Worm (Caenorhabditis elegans) whole organism, midembryonic: Measurements from ENCODE around the gene srlf-36.

Source experiments
- T22C8.4 ChIP-seq: fragments of 200-800 bp; sonication (Bioruptor generic); IDR thresholded peaks from 2 replicates; pipeline ENCODE4 v1.3.6; 2022; ENCODE audit warnings: missing genetic modification characterization, missing compliant biosample characterization
- cog-1 ChIP-seq: sonication (generic microtip); optimal IDR thresholded peaks from 2 replicates; lab custom pipeline; 2016; ENCODE audit warnings: missing genetic modification characterization, missing compliant biosample characterization
- flt-1 ChIP-seq: fragments of 200-800 bp; sonication (Bioruptor generic); IDR thresholded peaks from 2 replicates; pipeline ENCODE4 v1.3.6; 2022; ENCODE audit warnings: missing genetic modification characterization, missing compliant biosample characterization
- klf-2 ChIP-seq: fragments of 200-800 bp; sonication (Bioruptor generic); conservative IDR thresholded peaks from 2 replicates; pipeline ENCODE4 v1.3.6; 2022; ENCODE audit warnings: missing genetic modification reagents, missing genetic modification characterization, missing compliant biosample characterization
- med-1 ChIP-seq: sonication (generic microtip); optimal IDR thresholded peaks from 2 replicates; lab custom pipeline; 2017; ENCODE audit warnings: missing genetic modification characterization, mild to moderate bottlenecking, missing compliant biosample characterization, antibody characterized with exemption, missing genetic modification reagents; ENCODE audit not compliant: insufficient read depth
- ref-1 ChIP-seq: fragments of 200-800 bp; sonication (Bioruptor generic); conservative IDR thresholded peaks from 2 replicates; pipeline ENCODE4 v1.3.6; 2022; ENCODE audit warnings: missing genetic modification reagents, missing genetic modification characterization, missing compliant biosample characterization
- tab-1 ChIP-seq: fragments of 200-800 bp; sonication (Bioruptor generic); IDR thresholded peaks from 2 replicates; pipeline ENCODE4 v1.3.6; 2022; ENCODE audit warnings: missing genetic modification characterization, missing compliant biosample characterization
- ztf-23 ChIP-seq: fragments of 200-800 bp; sonication (Bioruptor generic); IDR thresholded peaks from 2 replicates; pipeline ENCODE4 v1.3.6; 2022; ENCODE audit warnings: missing genetic modification reagents, missing genetic modification characterization, missing compliant biosample characterization
- ztf-29 ChIP-seq: fragments of 200-800 bp; sonication (Bioruptor generic); IDR thresholded peaks from 2 replicates; pipeline ENCODE4 v1.3.6; 2022; ENCODE audit warnings: missing genetic modification reagents, missing genetic modification characterization, missing compliant biosample characterization

srlf-36 gene

DNA sequence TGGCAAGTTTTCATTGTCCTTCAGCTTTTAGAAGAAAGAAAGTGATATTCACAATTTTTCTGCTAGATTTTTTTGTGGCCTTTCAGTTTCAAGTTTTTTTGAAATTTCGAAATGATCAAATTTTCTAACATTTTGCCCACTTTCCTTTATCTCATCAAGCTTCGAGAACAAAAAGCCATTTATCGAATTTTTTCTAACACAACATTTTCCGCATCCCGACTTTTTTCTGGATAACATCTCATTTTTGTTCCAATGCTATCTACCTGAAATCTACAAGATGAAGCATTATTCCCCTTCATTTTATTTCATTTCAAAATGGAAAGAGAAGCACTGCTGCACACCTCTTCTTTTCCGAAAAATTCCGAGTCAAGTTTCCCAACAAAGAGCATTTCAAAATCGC is 16.6 kb downstream of the srlf-36 start, which contains the start of gene ZK488.5:
TSS of gene ZK488.5 (plus strand) at position 301 of the 400 bp plus-strand sequence.
- TF ChIP-seq T22C8.4 (GFP tag; lab: Robert Waterston, UW) (no peak), klf-2 (no peak), ztf-23 (GFP tag; lab: Robert Waterston, UW) (no peak), flt-1 (GFP tag; lab: Robert Waterston, UW) (no peak), ztf-29 (no peak), cog-1 (tag; lab: Kevin White, UChicago) (no peak), tab-1 (GFP tag; lab: Robert Waterston, UW) (no peak), ref-1 (no peak), med-1 (GFP tag; lab: Kevin White, UChicago) (no peak)

ce11 chrV:590182-590581 is 19.4 kb downstream of the srlf-36 start, which contains the start of gene ZK488.6:
ZK488.6 (plus strand) TSS chrV:590482.
- TF ChIP-seq ztf-29, result no peak
- no peak for TF ChIP-seq klf-2
- no peak for TF ChIP-seq cog-1 (tag; lab: Kevin White, UChicago)
- TF ChIP-seq ztf-23 (GFP tag; lab: Robert Waterston, UW), result no peak
- TF ChIP-seq ref-1, result no peak
- TF ChIP-seq flt-1 (GFP tag; lab: Robert Waterston, UW), result no peak
- TF ChIP-seq tab-1 (GFP tag; lab: Robert Waterston, UW), result no peak
- TF ChIP-seq T22C8.4 (GFP tag; lab: Robert Waterston, UW), result no peak
- no peak for TF ChIP-seq med-1 (GFP tag; lab: Kevin White, UChicago)

DNA sequence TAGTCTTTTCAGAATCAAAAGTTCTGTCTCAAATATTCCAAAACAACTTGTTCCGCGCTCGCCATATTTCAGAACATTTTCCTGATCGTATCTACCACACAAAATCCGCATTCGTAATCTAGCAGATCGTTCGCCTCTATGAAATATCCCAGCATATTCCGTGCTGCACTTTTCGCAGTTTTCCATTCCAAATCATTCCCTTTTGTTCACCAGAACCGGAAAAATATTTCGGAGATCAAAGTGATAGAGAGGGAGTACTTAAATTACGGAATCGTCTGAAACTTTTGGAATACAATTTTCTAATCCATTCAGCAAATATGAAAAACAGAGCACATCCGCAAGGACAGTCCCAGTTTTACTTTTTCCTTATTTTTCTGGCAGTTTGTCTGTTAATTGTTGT is 21.8 kb downstream of the srlf-36 start, which contains the start of gene K06H6.1:
TSS of gene K06H6.1 (plus strand) at position 301 of the 400 bp plus-strand sequence.
- TF ChIP-seq ztf-23 (GFP tag; lab: Robert Waterston, UW) (no peak), med-1 (GFP tag; lab: Kevin White, UChicago) (no peak)

- no peak for TF ChIP-seq T22C8.4 (GFP tag; lab: Robert Waterston, UW)
- TF ChIP-seq flt-1 (GFP tag; lab: Robert Waterston, UW), result no peak
- TF ChIP-seq ztf-23 (GFP tag; lab: Robert Waterston, UW), result no peak
- no peak for TF ChIP-seq ztf-29
- no peak for TF ChIP-seq tab-1 (GFP tag; lab: Robert Waterston, UW)
- no peak for TF ChIP-seq ref-1
- TF ChIP-seq med-1 (GFP tag; lab: Kevin White, UChicago), result no peak
- no peak for TF ChIP-seq cog-1 (tag; lab: Kevin White, UChicago)
- TF ChIP-seq klf-2, result no peak
Observed at ce11 chrV:585472-585871, 24.1 kb downstream of the srlf-36 start, which contains the start of gene K06H6.2. K06H6.2 (plus strand) TSS chrV:585772.

DNA sequence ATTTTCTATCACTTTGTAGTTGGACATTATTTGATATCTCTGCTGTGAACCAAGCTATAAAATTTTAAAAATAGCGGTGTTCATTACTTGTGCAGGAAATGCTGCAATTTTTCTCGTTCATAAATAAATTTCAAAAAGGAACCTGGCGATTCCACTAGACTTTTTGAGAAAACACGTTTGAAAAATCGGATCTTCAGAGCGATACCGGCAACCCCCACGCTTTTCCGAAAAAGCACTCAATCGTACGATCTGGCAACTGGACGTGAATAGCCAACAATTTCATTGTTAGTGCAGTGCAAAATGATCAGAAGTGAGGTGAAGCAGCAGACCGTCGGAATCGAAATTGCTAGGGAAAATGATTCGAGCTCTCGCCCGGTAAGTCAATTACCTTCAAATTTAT is 28.0 kb downstream of the srlf-36 start, which contains the start of gene nstp-7:
TSS of gene nstp-7 (plus strand) at position 301 of the 400 bp plus-strand sequence.
- no peak for TF ChIP-seq klf-2

DNA sequence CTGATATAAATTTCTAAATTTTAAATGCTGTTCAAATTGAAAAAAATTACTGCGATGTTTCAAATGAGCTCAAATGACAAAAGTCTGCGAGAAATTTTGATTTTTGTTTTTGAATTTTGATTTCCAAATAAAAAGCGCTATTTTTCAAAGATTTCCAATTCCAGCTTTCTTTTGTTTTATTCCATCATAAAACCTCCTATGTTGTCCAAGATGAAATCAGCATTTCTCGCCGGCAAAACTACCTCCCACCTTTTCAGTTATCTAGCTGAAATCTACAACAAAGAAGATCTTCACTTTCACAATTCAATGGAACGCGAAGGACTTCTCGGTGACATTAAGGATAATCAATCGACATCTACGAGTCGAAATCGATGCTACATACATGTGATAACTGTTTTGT is 30.6 kb downstream of the srlf-36 start, which contains the start of gene K06H6.4:
TSS of gene K06H6.4 (plus strand) at position 301 of the 400 bp plus-strand sequence.
- TF ChIP-seq tab-1 (GFP tag; lab: Robert Waterston, UW), result no peak

DNA sequence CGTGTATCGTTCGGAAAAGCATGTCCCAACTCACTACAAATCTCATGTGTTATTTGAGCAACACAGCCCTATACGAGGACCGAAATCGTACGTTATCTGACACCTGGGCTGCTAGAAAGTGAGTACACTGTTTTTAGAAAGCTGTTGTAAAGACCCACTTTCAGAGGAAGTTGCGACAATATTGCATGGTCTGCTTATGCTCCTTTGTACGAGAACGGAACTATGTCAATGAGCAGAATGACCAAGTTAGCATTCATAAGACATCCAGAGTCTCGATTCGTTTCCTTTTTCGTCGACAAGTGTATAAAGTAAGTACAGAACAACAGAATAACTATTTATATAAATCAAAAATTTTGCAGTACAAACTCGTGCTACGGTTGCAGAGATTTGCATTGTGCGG is 32.7 kb downstream of the srlf-36 start:
- no peak for TF ChIP-seq tab-1 (GFP tag; lab: Robert Waterston, UW)
- TF ChIP-seq flt-1 (GFP tag; lab: Robert Waterston, UW), result no peak
- no peak for TF ChIP-seq T22C8.4 (GFP tag; lab: Robert Waterston, UW)
- no peak for TF ChIP-seq ref-1
- no peak for TF ChIP-seq klf-2

ce11 chrV:576070-576469 is 33.5 kb downstream of the srlf-36 start, which contains the start of gene K06H6.5:
K06H6.5 (plus strand) TSS chrV:576370.
- TF ChIP-seq med-1 (GFP tag; lab: Kevin White, UChicago) (no peak), ztf-29 (no peak), ref-1 (no peak), klf-2 (no peak), T22C8.4 (GFP tag; lab: Robert Waterston, UW) (no peak), ztf-23 (GFP tag; lab: Robert Waterston, UW) (no peak), tab-1 (GFP tag; lab: Robert Waterston, UW) (no peak), flt-1 (GFP tag; lab: Robert Waterston, UW) (no peak), cog-1 (tag; lab: Kevin White, UChicago) (no peak)

DNA sequence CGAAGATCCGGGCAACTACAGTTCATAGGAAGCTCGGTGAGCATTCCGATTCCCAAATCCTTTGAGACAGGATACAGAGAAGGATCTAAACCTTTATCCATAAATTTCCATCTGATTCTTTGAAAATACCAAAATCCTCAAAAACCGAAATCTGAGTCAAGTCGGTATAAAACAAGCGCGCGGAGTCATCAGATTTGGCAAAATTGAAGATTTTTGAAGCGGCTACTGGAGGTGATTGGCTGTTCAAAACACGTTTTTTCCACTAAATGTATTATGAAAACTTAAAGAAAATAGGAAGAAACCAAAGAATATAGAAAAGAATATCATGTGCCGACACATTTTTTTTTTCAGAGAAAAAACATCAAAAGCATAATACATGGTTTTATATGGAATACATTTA is 34.9 kb downstream of the srlf-36 start, which contains the start of gene C14C6.13:
TSS of gene C14C6.13 (minus strand) at position 101 of the 400 bp plus-strand sequence.
- TF ChIP-seq flt-1 (GFP tag; lab: Robert Waterston, UW), result no peak
- no peak for TF ChIP-seq med-1 (GFP tag; lab: Kevin White, UChicago)
- no peak for TF ChIP-seq cog-1 (tag; lab: Kevin White, UChicago)
- no peak for TF ChIP-seq ref-1
- TF ChIP-seq T22C8.4 (GFP tag; lab: Robert Waterston, UW), result no peak
- TF ChIP-seq ztf-23 (GFP tag; lab: Robert Waterston, UW), result no peak
- TF ChIP-seq tab-1 (GFP tag; lab: Robert Waterston, UW), result no peak
- no peak for TF ChIP-seq ztf-29

- TF ChIP-seq cog-1 (tag; lab: Kevin White, UChicago) (no peak), med-1 (GFP tag; lab: Kevin White, UChicago) (no peak), ztf-23 (GFP tag; lab: Robert Waterston, UW) (no peak), T22C8.4 (GFP tag; lab: Robert Waterston, UW) (no peak), tab-1 (GFP tag; lab: Robert Waterston, UW) (no peak), klf-2 (no peak), ref-1 (no peak), flt-1 (GFP tag; lab: Robert Waterston, UW) (no peak), ztf-29 (no peak)
Observed at ce11 chrV:568105-568504, 41.5 kb downstream of the srlf-36 start, which contains the start of gene sri-72. sri-72 (minus strand) TSS chrV:568205.
